Worm (Caenorhabditis elegans): ENCODE measurements around the gene F31D5.1.

- TF ChIP-seq nhr-11 (tag; optimal IDR thresholded peaks at IDR 0.05): no peak
- TF ChIP-seq daf-16 (GFP tag; optimal IDR thresholded peaks at IDR 0.05): peak in 1 of 2 experiments; percentile 3
- TF ChIP-seq daf-16 (tag; optimal IDR thresholded peaks at IDR 0.05): peak; percentile 32
- no peak for TF ChIP-seq nhr-237 (tag; optimal IDR thresholded peaks at IDR 0.05)
- TF ChIP-seq ztf-7 (tag; optimal IDR thresholded peaks at IDR 0.05): no peak
- no peak for TF ChIP-seq unc-62 (GFP tag; optimal IDR thresholded peaks at IDR 0.05 in 1 of 2)
- TF ChIP-seq unc-62 (tag; optimal IDR thresholded peaks at IDR 0.05): no peak
- TF ChIP-seq pqm-1 (tag; optimal IDR thresholded peaks at IDR 0.05): no peak
- TF ChIP-seq lsy-2 (tag; optimal IDR thresholded peaks at IDR 0.05): peak in 1 of 2 experiments; percentile 62
Measured at ce11 chrII:4237701-4238214, 18.6 kb downstream of the F31D5.1 start, which contains the start of the genes fbxc-44 and C16A11.2.

All from whole organism, L4 larva.